Worm (Caenorhabditis elegans) whole organism, L4 larva: ENCODE results near the gene ttr-35.
A peak's percentile ranks its signal among the peaks of the same experiment; 100 is the strongest.

Source experiments
- F10B5.3 ChIP-seq: sonication (generic microtip); optimal IDR thresholded peaks from 2 replicates; lab custom pipeline; 2016; ENCODE audit warnings: mild to moderate bottlenecking, missing genetic modification characterization, missing compliant biosample characterization
- F26F4.8 ChIP-seq: fragments of 200-800 bp; sonication (Bioruptor generic); conservative IDR thresholded peaks from 2 replicates; pipeline ENCODE4 v1.3.6; 2022; ENCODE audit warnings: missing genetic modification characterization, missing compliant biosample characterization
- F37D6.2 ChIP-seq: sonication (generic microtip); optimal IDR thresholded peaks from 2 replicates; lab custom pipeline; 2016; ENCODE audit warnings: mild to moderate bottlenecking, missing genetic modification characterization, missing compliant biosample characterization
- F49E8.2 ChIP-seq: sonication (generic microtip); optimal IDR thresholded peaks from 2 replicates; lab custom pipeline; 2016; ENCODE audit warnings: missing compliant biosample characterization, mild to moderate bottlenecking, missing genetic modification characterization, borderline replicate concordance
- T20F7.1 ChIP-seq: fragments of 200-800 bp; sonication (Bioruptor generic); optimal IDR thresholded peaks from 2 replicates; lab custom pipeline; 2018; ENCODE audit warnings: mild to moderate bottlenecking, missing genetic modification characterization, missing compliant biosample characterization
- T26A8.4 ChIP-seq: fragments of 200-800 bp; sonication (Bioruptor generic); IDR thresholded peaks from 2 replicates; pipeline ENCODE4 v1.3.6; 2022; ENCODE audit warnings: missing genetic modification characterization, missing compliant biosample characterization
- ZK546.5 ChIP-seq, 2 experiments: sonication (generic microtip); optimal IDR thresholded peaks; 2 replicates each; lab custom pipeline; 2017; ENCODE audit warnings: missing biosample characterization in 2 of 2, missing genetic modification characterization in 2 of 2
- aly-2 ChIP-seq: sonication (generic microtip); optimal IDR thresholded peaks from 2 replicates; lab custom pipeline; 2018; ENCODE audit warnings: missing biosample characterization, missing genetic modification characterization
- ama-1 ChIP-seq: fragments of 150-350 bp; optimal IDR thresholded peaks from 2 replicates; lab custom pipeline; 2014; ENCODE audit warnings: inconsistent platforms, mixed read lengths
- ceh-20 ChIP-seq: fragments of 200-800 bp; sonication (Bioruptor generic); IDR thresholded peaks from 2 replicates; pipeline ENCODE4 v1.3.6; 2022; ENCODE audit warnings: missing genetic modification reagents, missing genetic modification characterization, missing compliant biosample characterization
- ceh-28 ChIP-seq: fragments of 150-350 bp; optimal IDR thresholded peaks from 2 replicates; lab custom pipeline; 2014; ENCODE audit warnings: missing biosample characterization, missing genetic modification reagents, missing genetic modification characterization
- ceh-32 ChIP-seq: sonication (generic microtip); optimal IDR thresholded peaks from 2 replicates; lab custom pipeline; 2016; ENCODE audit warnings: mild to moderate bottlenecking, missing genetic modification characterization, missing compliant biosample characterization; ENCODE audit not compliant: poor library complexity
- ces-1 ChIP-seq: fragments of 150-350 bp; sonication (generic microtip); optimal IDR thresholded peaks from 4 replicates; lab custom pipeline; 2014; ENCODE audit warnings: missing biosample characterization, missing genetic modification reagents, missing genetic modification characterization
- daf-16 ChIP-seq, 3 experiments: sonication (generic microtip); optimal IDR thresholded peaks; 2 replicates each; lab custom pipeline; 2016 to 2017; ENCODE audit warnings: missing genetic modification characterization in 3 of 3, missing genetic modification reagents in 3 of 3, mild to moderate bottlenecking in 2 of 3, missing compliant biosample characterization in 2 of 3, missing biosample characterization in 1 of 3, moderate library complexity in 1 of 3
- daf-19 ChIP-seq: fragments of 200-800 bp; sonication (Bioruptor generic); conservative IDR thresholded peaks from 2 replicates; pipeline ENCODE4 v1.3.6; 2022; ENCODE audit warnings: missing genetic modification characterization, missing compliant biosample characterization
- duxl-1 ChIP-seq: sonication (generic microtip); optimal IDR thresholded peaks from 2 replicates; lab custom pipeline; 2016; ENCODE audit warnings: mild to moderate bottlenecking, missing genetic modification characterization, moderate library complexity, missing compliant biosample characterization; ENCODE audit not compliant: poor library complexity
- dve-1 ChIP-seq: sonication (generic microtip); optimal IDR thresholded peaks from 2 replicates; lab custom pipeline; 2017; ENCODE audit warnings: antibody characterized with exemption, mild to moderate bottlenecking, missing genetic modification characterization, missing compliant biosample characterization; ENCODE audit not compliant: insufficient read depth
- fkh-10 ChIP-seq: fragments of 150-350 bp; optimal IDR thresholded peaks from 2 replicates; lab custom pipeline; 2014; ENCODE audit warnings: missing biosample characterization, missing genetic modification reagents, missing genetic modification characterization
- hif-1 ChIP-seq, 2 experiments: sonication (generic microtip); optimal IDR thresholded peaks; 2 replicates each; lab custom pipeline; 2016 to 2017; ENCODE audit warnings: missing compliant biosample characterization in 2 of 2, missing genetic modification characterization in 2 of 2, missing genetic modification reagents in 2 of 2, missing genotype in 2 of 2, mild to moderate bottlenecking in 1 of 2
- hlh-11 ChIP-seq: fragments of 200-800 bp; sonication (Bioruptor generic); optimal IDR thresholded peaks from 2 replicates; lab custom pipeline; 2018; ENCODE audit warnings: mild to moderate bottlenecking, missing genetic modification characterization, missing compliant biosample characterization
- hlh-30 ChIP-seq: sonication (generic microtip); optimal IDR thresholded peaks from 2 replicates; lab custom pipeline; 2017; ENCODE audit warnings: antibody characterized with exemption, mild to moderate bottlenecking, missing genetic modification characterization, missing compliant biosample characterization; ENCODE audit not compliant: insufficient read depth
- lin-13 ChIP-seq: fragments of 150-350 bp; optimal IDR thresholded peaks from 2 replicates; lab custom pipeline; 2014; ENCODE audit warnings: missing biosample characterization, missing genetic modification reagents, missing genetic modification characterization
- lir-3 ChIP-seq: sonication (generic microtip); optimal IDR thresholded peaks from 2 replicates; lab custom pipeline; 2016; ENCODE audit warnings: mild to moderate bottlenecking, missing genetic modification characterization, missing compliant biosample characterization
- madf-5 ChIP-seq, 2 experiments: fragments of 200-800 bp; sonication (Bioruptor generic); IDR thresholded peaks; 2 replicates each; pipeline ENCODE4 v1.3.6; 2022; ENCODE audit warnings: missing compliant biosample characterization in 2 of 2, missing genetic modification characterization in 2 of 2
- mdl-1 ChIP-seq, 2 experiments: fragments of 150-350 bp in 1 of 2; sonication (generic microtip) in 1 of 2; optimal IDR thresholded peaks; 2 replicates each; lab custom pipeline; 2014 to 2017; ENCODE audit warnings: missing biosample characterization in 2 of 2, missing genetic modification characterization in 2 of 2
- mdt-29 ChIP-seq: fragments of 200-800 bp; sonication (Bioruptor generic); IDR thresholded peaks from 2 replicates; pipeline ENCODE4 v1.3.6; 2022; ENCODE audit warnings: missing genetic modification reagents, missing genetic modification characterization, missing compliant biosample characterization
- mes-2 ChIP-seq: sonication (generic microtip); optimal IDR thresholded peaks from 2 replicates; lab custom pipeline; 2016; ENCODE audit warnings: missing genotype, mild to moderate bottlenecking, missing genetic modification characterization, missing compliant biosample characterization; ENCODE audit not compliant: poor library complexity, severe bottlenecking
- mxl-3 ChIP-seq: fragments of 200-800 bp; sonication (Bioruptor generic); optimal IDR thresholded peaks from 2 replicates; lab custom pipeline; 2018; ENCODE audit warnings: mild to moderate bottlenecking, missing genetic modification characterization, missing compliant biosample characterization
- nhr-111 ChIP-seq: fragments of 200-800 bp; sonication (Bioruptor generic); optimal IDR thresholded peaks from 2 replicates; lab custom pipeline; 2018; ENCODE audit warnings: mild to moderate bottlenecking, missing genetic modification characterization, missing compliant biosample characterization
- nhr-237 ChIP-seq: sonication (generic microtip); optimal IDR thresholded peaks from 2 replicates; lab custom pipeline; 2017; ENCODE audit warnings: missing biosample characterization, missing genetic modification characterization
- nhr-28 ChIP-seq: fragments of 150-350 bp; optimal IDR thresholded peaks from 2 replicates; lab custom pipeline; 2014; ENCODE audit warnings: missing biosample characterization, missing genetic modification characterization
- nhr-41 ChIP-seq: fragments of 200-800 bp; sonication (Bioruptor generic); IDR thresholded peaks from 2 replicates; pipeline ENCODE4 v1.3.6; 2022; ENCODE audit warnings: missing genetic modification reagents, missing genetic modification characterization, missing compliant biosample characterization
- nhr-48 ChIP-seq: sonication (generic microtip); optimal IDR thresholded peaks from 2 replicates; lab custom pipeline; 2016; ENCODE audit warnings: mild to moderate bottlenecking, missing genetic modification characterization, missing compliant biosample characterization
- nhr-6 ChIP-seq: fragments of 150-350 bp; optimal IDR thresholded peaks from 2 replicates; lab custom pipeline; 2014; ENCODE audit warnings: missing biosample characterization, missing genetic modification characterization
- nhr-76 ChIP-seq: fragments of 150-350 bp; optimal IDR thresholded peaks from 2 replicates; lab custom pipeline; 2014; ENCODE audit warnings: missing biosample characterization, missing genetic modification characterization
- nhr-77 ChIP-seq: fragments of 150-350 bp; optimal IDR thresholded peaks from 2 replicates; lab custom pipeline; 2014; ENCODE audit warnings: missing biosample characterization, missing genetic modification characterization
- php-3 ChIP-seq: fragments of 200-800 bp; sonication (Bioruptor generic); IDR thresholded peaks from 2 replicates; pipeline ENCODE4 v1.3.6; 2022; ENCODE audit warnings: missing genetic modification reagents, missing genetic modification characterization, missing compliant biosample characterization
- saeg-2 ChIP-seq: fragments of 200-800 bp; sonication (Bioruptor generic); IDR thresholded peaks from 2 replicates; pipeline ENCODE4 v1.3.6; 2022; ENCODE audit warnings: missing genetic modification reagents, missing genetic modification characterization, missing compliant biosample characterization
- set-16 ChIP-seq: fragments of 200-800 bp; sonication (Bioruptor generic); IDR thresholded peaks from 2 replicates; pipeline ENCODE4 v1.3.6; 2022; ENCODE audit warnings: missing genetic modification reagents, missing genetic modification characterization, missing compliant biosample characterization
- snpc-4 ChIP-seq: fragments of 150-350 bp; optimal IDR thresholded peaks from 2 replicates; lab custom pipeline; 2014; ENCODE audit warnings: missing biosample characterization, missing genetic modification characterization
- tra-1 ChIP-seq: fragments of 200-800 bp; sonication (Bioruptor generic); IDR thresholded peaks from 2 replicates; pipeline ENCODE4 v1.3.6; 2022; ENCODE audit warnings: missing genetic modification reagents, missing genetic modification characterization, missing compliant biosample characterization
- unc-130 ChIP-seq: sonication (generic microtip); optimal IDR thresholded peaks from 2 replicates; lab custom pipeline; 2016; ENCODE audit warnings: missing genetic modification reagents, missing genetic modification characterization, missing compliant biosample characterization
- unc-62 ChIP-seq, 3 experiments: fragments of 150-350 bp in 1 of 3; sonication (generic microtip); optimal IDR thresholded peaks in 2 of 3; peaks in 1 of 3; 1 replicate in 1 of 3; 2 replicates in 2 of 3; lab custom pipeline; 2014 to 2017; ENCODE audit warnings: missing biosample characterization in 3 of 3, missing genetic modification characterization in 3 of 3, missing genetic modification reagents in 3 of 3, missing genotype in 1 of 3
- vab-7 ChIP-seq: fragments of 200-800 bp; sonication (Bioruptor generic); IDR thresholded peaks from 2 replicates; pipeline ENCODE4 v1.3.6; 2022; ENCODE audit warnings: missing genetic modification reagents, missing genetic modification characterization, missing compliant biosample characterization
- zag-1 ChIP-seq: fragments of 150-350 bp; optimal IDR thresholded peaks from 2 replicates; lab custom pipeline; 2014; ENCODE audit warnings: missing biosample characterization, missing genetic modification characterization
- zfp-2 ChIP-seq: sonication (generic microtip); optimal IDR thresholded peaks from 2 replicates; lab custom pipeline; 2016; ENCODE audit warnings: mild to moderate bottlenecking, missing genetic modification characterization, missing compliant biosample characterization
- zip-2 ChIP-seq: fragments of 150-350 bp; optimal IDR thresholded peaks from 2 replicates; lab custom pipeline; 2014; ENCODE audit warnings: missing biosample characterization, missing genetic modification characterization

ttr-35 gene

DNA sequence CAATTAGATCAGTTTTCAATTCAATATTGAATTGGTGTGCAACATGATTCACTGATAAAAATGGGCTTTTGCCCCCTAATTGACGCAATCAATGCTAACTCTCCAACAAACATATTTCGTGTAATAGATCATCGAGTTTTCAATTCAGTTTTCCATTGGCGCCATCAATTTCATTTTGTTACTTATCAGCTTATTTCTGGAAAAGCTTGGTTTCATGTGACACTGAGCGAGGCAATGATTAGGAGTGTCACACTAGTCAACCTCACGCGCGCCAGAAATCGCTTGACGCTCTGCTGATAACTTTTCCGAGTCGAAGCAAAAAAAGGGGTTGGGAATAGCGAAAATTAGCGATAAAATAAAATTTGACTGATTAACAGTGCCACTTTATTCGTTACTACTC is 6.5 kb downstream of the ttr-35 start, which contains the start of gene ets-4 (continued):
- peak; percentile 57 for TF ChIP-seq nhr-48 (tag; lab: Kevin White, UChicago)
- peak; percentile 19 for TF ChIP-seq mxl-3 (GFP tag; lab: Kevin White, UChicago)
- TF ChIP-seq hlh-11 (tag; lab: Kevin White, UChicago) = peak; percentile 94
- TF ChIP-seq ceh-20 (GFP tag; lab: Robert Waterston, UW) = peak; percentile 73; the same call in 1 of the 2 replicates
- TF ChIP-seq lin-13 (GFP tag; lab: Kevin White, UChicago) = peak; percentile 9
- TF ChIP-seq mes-2 (tag; lab: Kevin White, UChicago) = peak; percentile 52
- peak; percentile 85 for TF ChIP-seq tra-1 (GFP tag; lab: Robert Waterston, UW)
- peak; percentile 2 for TF ChIP-seq duxl-1 (tag; lab: Kevin White, UChicago)
- 0 out of 2 replicates have a peak, but pooled peaks have one; percentile 55 for TF ChIP-seq saeg-2 (GFP tag; lab: Robert Waterston, UW)
- peak; percentile 86 for TF ChIP-seq dve-1 (tag; lab: Kevin White, UChicago)
- peak; percentile 46 for TF ChIP-seq nhr-77
- no peak for TF ChIP-seq set-16 (GFP tag; lab: Robert Waterston, UW)
- TF ChIP-seq T26A8.4 (GFP tag; lab: Robert Waterston, UW) = 0 out of 2 replicates have a peak, but pooled peaks have one; percentile 31
- peak; percentile 83 for TF ChIP-seq hlh-30 (tag; lab: Kevin White, UChicago)
- no peak for TF ChIP-seq nhr-111 (GFP tag; lab: Kevin White, UChicago)
- peak; percentile 17 for TF ChIP-seq T20F7.1 (GFP tag; lab: Kevin White, UChicago)
- peak in 1 of 2 experiments; percentile 78 for TF ChIP-seq unc-62 (GFP tag; optimal IDR thresholded peaks at IDR 0.05 in 1 of 2; lab: Kevin White, UChicago)
- no peak for TF ChIP-seq unc-62 (tag; optimal IDR thresholded peaks at IDR 0.05; lab: Kevin White, UChicago)
- TF ChIP-seq php-3 (GFP tag; lab: Robert Waterston, UW) = peak; percentile 98
- TF ChIP-seq nhr-6 (tag; lab: Kevin White, UChicago) = peak; percentile 13
- no peak for TF ChIP-seq F26F4.8 (GFP tag; lab: Robert Waterston, UW)
- peak in 1 of 2 experiments; percentile 28 for TF ChIP-seq hif-1 (tag; optimal IDR thresholded peaks at IDR 0.05; lab: Kevin White, UChicago)

DNA sequence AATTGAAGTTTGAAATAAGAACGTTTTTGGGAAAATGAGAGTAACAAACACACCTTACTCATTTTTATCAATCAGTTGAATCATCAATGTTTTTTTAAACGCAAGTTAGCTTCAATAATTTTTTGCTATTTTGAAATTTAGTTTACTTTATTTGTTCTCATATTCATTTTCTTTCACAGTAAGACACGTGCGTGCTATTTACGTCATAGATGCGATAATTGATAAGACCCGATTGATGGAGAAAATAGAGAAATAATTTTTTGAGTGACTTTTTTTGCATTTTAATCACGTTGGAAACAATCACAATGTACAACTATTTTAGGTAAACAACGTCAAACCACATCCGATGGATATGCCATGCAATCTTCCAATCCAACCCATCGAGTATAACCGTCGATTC is 7.4 kb downstream of the ttr-35 start:
- TF ChIP-seq nhr-76 (tag; lab: Kevin White, UChicago) (no peak), snpc-4 (tag; lab: Kevin White, UChicago) (no peak), zag-1 (tag; lab: Kevin White, UChicago) (no peak), ZK546.5 (tag; optimal IDR thresholded peaks at IDR 0.05; lab: Kevin White, UChicago) (no peak), T26A8.4 (GFP tag; lab: Robert Waterston, UW) (no peak), fkh-10 (no peak), lir-3 (no peak), zip-2 (tag; lab: Kevin White, UChicago) (no peak), nhr-28 (tag; lab: Kevin White, UChicago) (peak; percentile 6), vab-7 (no peak), daf-16 (GFP tag; optimal IDR thresholded peaks at IDR 0.05; lab: Kevin White, UChicago) (no peak), daf-16 (tag; optimal IDR thresholded peaks at IDR 0.05; lab: Kevin White, UChicago) (peak; percentile 81), mdl-1 (tag; optimal IDR thresholded peaks at IDR 0.05; lab: Kevin White, UChicago) (peak in 1 of 2 experiments; percentile 26), F49E8.2 (no peak), nhr-237 (tag; lab: Kevin White, UChicago) (no peak), zfp-2 (tag; lab: Kevin White, UChicago) (no peak), aly-2 (tag; lab: Kevin White, UChicago) (no peak), tra-1 (GFP tag; lab: Robert Waterston, UW) (no peak), ces-1 (GFP tag; lab: Kevin White, UChicago) (no peak), ama-1 (lab: Kevin White, UChicago) (no peak), mdt-29 (GFP tag; lab: Robert Waterston, UW) (no peak), ceh-32 (tag; lab: Kevin White, UChicago) (no peak), ceh-28 (tag; lab: Kevin White, UChicago) (no peak), F10B5.3 (tag; lab: Kevin White, UChicago) (no peak), dve-1 (tag; lab: Kevin White, UChicago) (peak; percentile 68), F37D6.2 (tag; lab: Kevin White, UChicago) (no peak), unc-130 (GFP tag; lab: Kevin White, UChicago) (no peak), nhr-41 (GFP tag; lab: Robert Waterston, UW) (no peak), daf-19 (GFP tag; lab: Robert Waterston, UW) (no peak), nhr-111 (GFP tag; lab: Kevin White, UChicago) (no peak), nhr-77 (peak; percentile 67), set-16 (GFP tag; lab: Robert Waterston, UW) (no peak), php-3 (GFP tag; lab: Robert Waterston, UW) (0 out of 2 replicates have a peak, but pooled peaks have one; percentile 21), madf-5 (GFP tag; IDR thresholded peaks at IDR 0.05; lab: Robert Waterston, UW) (no peak)
